Worm (Caenorhabditis elegans): ENCODE data around the gene fbxb-5.

fbxb-5 gene

DNA sequence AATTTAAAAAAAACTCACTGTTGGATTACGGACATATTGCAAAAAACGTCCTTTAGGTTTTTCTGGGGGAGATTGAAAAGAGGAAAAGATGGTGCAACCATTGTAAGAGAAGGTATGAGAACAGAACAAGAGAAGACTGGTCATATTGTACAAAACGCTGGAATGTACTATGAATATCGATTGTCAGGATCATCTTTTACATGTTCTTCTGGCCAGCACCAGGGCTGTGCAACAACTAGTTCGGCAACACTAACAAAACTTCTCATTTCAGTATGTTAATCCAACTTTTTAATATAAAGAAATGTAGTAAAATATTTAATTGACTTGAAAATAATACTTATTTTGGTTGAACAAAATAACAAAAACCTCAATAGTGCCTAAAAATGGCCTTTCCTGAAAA is 18.9 kb downstream of the fbxb-5 start, which contains the start of gene fbxb-47:
fbxb-47 (minus strand) TSS at position 101 of the 400 bp plus-strand sequence.
- TF ChIP-seq dmd-4 (tag; optimal IDR thresholded peaks at IDR 0.05; ENCODE audit: borderline replicate concordance) (no peak), elt-4 (tag; optimal IDR thresholded peaks at IDR 0.05) (no peak), tbx-7 (tag; optimal IDR thresholded peaks at IDR 0.05) (no peak), ceh-24 (tag; optimal IDR thresholded peaks at IDR 0.05) (no peak), nfya-1 (tag; optimal IDR thresholded peaks at IDR 0.05) (no peak), ref-2 (tag; optimal IDR thresholded peaks at IDR 0.05) (no peak), ceh-30 (tag; optimal IDR thresholded peaks at IDR 0.05) (no peak), unc-55 (GFP tag; optimal IDR thresholded peaks at IDR 0.05) (no peak), rnt-1 (tag; optimal IDR thresholded peaks at IDR 0.05) (no peak)

DNA sequence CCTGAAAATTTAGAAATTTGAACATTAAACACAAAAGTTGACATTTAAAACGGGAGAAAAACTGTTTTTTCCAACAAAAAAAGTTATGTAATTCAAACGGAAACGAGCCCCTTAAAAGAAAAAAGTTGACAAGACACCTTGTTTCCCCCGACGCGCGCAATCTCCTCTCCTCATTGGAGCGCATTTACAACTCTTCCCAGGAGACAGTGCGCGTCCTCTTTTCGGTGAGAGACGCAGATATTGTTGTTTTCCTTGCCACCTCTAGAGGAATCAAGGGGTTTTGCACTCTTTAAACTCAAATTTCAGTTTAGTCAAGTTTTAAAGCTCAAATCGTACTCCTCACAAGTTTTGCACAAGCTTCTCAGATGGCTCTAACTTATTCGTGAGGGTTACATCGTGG is 26.4 kb downstream of the fbxb-5 start, which contains the start of gene F58E1.13:
F58E1.13 (minus strand) TSS at position 12 of the 400 bp plus-strand sequence.
- no peak for TF ChIP-seq nhr-232 (tag; optimal IDR thresholded peaks at IDR 0.05)
- no peak for TF ChIP-seq pag-3 (tag; optimal IDR thresholded peaks at IDR 0.05; ENCODE audit: borderline replicate concordance)
- TF ChIP-seq fkh-10 (GFP tag; optimal IDR thresholded peaks at IDR 0.05) = no peak
- TF ChIP-seq hlh-15 (tag; optimal IDR thresholded peaks at IDR 0.05) = no peak
- no peak for TF ChIP-seq ceh-19 (GFP tag; optimal IDR thresholded peaks at IDR 0.05)
- TF ChIP-seq lin-11 (tag; optimal IDR thresholded peaks at IDR 0.05) = no peak
- no peak for TF ChIP-seq hlh-13 (GFP tag; optimal IDR thresholded peaks at IDR 0.05)
- TF ChIP-seq eyg-1 (tag; optimal IDR thresholded peaks at IDR 0.05) = no peak
- TF ChIP-seq lim-6 (tag; optimal IDR thresholded peaks at IDR 0.05) = no peak
- no peak for TF ChIP-seq gmeb-2 (tag; optimal IDR thresholded peaks at IDR 0.05)
- no peak for TF ChIP-seq fkh-6 (tag; optimal IDR thresholded peaks at IDR 0.05)

DNA sequence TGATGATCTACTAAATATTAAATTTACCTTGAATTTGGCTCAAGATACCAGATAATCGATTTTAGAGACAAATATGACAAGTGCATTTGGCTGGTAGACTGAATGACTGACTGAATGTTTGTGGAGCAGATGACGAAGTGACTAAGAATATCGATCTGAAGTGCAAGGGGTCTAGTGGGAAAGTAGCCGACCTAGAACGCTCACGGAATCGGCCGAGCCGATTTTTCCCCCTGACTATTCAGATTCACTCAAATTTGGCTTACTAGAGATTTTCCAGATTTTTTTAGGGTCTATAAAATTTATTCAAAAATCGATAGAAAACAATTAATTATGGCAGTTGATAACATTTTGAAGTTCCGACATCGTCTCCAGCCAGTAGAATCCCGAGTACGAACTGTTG is 27.8 kb downstream of the fbxb-5 start, which contains the start of gene fbxc-26:
fbxc-26 (minus strand) TSS at position 101 of the 400 bp plus-strand sequence.
- TF ChIP-seq madf-2 (tag; optimal IDR thresholded peaks at IDR 0.05) = no peak
- no peak for TF ChIP-seq ceh-19 (GFP tag; optimal IDR thresholded peaks at IDR 0.05)
- no peak for TF ChIP-seq lin-11 (tag; optimal IDR thresholded peaks at IDR 0.05)
- TF ChIP-seq hlh-8 (tag; optimal IDR thresholded peaks at IDR 0.05) = no peak
- no peak for TF ChIP-seq ztf-16 (tag; optimal IDR thresholded peaks at IDR 0.05)
- TF ChIP-seq pag-3 (tag; optimal IDR thresholded peaks at IDR 0.05; ENCODE audit: borderline replicate concordance) = no peak
- no peak for TF ChIP-seq fkh-6 (tag; optimal IDR thresholded peaks at IDR 0.05)
- TF ChIP-seq hlh-15 (tag; optimal IDR thresholded peaks at IDR 0.05) = no peak
- no peak for TF ChIP-seq npax-4 (tag; optimal IDR thresholded peaks at IDR 0.05)
- TF ChIP-seq ceh-2 (tag; optimal IDR thresholded peaks at IDR 0.05) = no peak
- no peak for TF ChIP-seq K02D7.2 (tag; optimal IDR thresholded peaks at IDR 0.05)
- no peak for TF ChIP-seq che-1 (tag; optimal IDR thresholded peaks at IDR 0.05)
- no peak for TF ChIP-seq tbx-2 (tag; optimal IDR thresholded peaks at IDR 0.05)
- TF ChIP-seq ama-1 (optimal IDR thresholded peaks at IDR 0.05) = no peak
- TF ChIP-seq C38D4.7 (GFP tag; optimal IDR thresholded peaks at IDR 0.05) = no peak
- no peak for TF ChIP-seq F13H6.1 (tag; optimal IDR thresholded peaks at IDR 0.05)
- no peak for TF ChIP-seq gmeb-2 (tag; optimal IDR thresholded peaks at IDR 0.05)

DNA sequence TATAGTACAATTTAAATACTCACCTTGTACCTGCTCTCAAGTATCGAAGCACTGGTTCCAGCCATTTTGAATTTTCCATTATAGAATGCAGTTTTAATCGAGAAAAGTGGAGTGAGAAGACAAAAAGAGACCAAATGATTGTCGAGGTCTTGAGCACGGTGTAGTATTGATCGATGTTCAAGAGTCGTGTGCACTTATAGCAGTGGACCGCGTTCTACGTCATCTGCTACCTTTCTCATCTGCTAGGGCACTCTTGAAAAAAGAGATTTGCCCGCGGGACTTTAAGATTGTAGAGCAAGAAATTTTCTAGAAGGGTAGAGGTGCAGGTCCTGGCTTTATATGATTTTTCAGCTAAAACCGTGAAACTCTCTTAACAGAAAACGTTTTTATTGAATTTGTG is 29.5 kb downstream of the fbxb-5 start, which contains the start of gene fbxc-21:
fbxc-21 (minus strand) TSS at position 101 of the 400 bp plus-strand sequence.
- no peak for TF ChIP-seq mec-3 (tag; optimal IDR thresholded peaks at IDR 0.05; ENCODE audit: borderline replicate concordance)
- no peak for TF ChIP-seq tbx-7 (tag; optimal IDR thresholded peaks at IDR 0.05)
- TF ChIP-seq elt-2 (tag; optimal IDR thresholded peaks at IDR 0.05) = no peak
- no peak for TF ChIP-seq ceh-2 (tag; optimal IDR thresholded peaks at IDR 0.05)
- no peak for TF ChIP-seq dmd-4 (tag; optimal IDR thresholded peaks at IDR 0.05; ENCODE audit: borderline replicate concordance)
- TF ChIP-seq fkh-6 (tag; optimal IDR thresholded peaks at IDR 0.05) = no peak
- no peak for TF ChIP-seq fax-1 (tag; optimal IDR thresholded peaks at IDR 0.05)
- TF ChIP-seq fkh-10 (GFP tag; optimal IDR thresholded peaks at IDR 0.05) = no peak
- TF ChIP-seq hlh-30 (tag; optimal IDR thresholded peaks at IDR 0.05; ENCODE audit: insufficient read depth) = no peak
- no peak for TF ChIP-seq C38D4.7 (GFP tag; optimal IDR thresholded peaks at IDR 0.05)
- TF ChIP-seq npax-4 (tag; optimal IDR thresholded peaks at IDR 0.05) = no peak
- no peak for TF ChIP-seq elt-4 (tag; optimal IDR thresholded peaks at IDR 0.05)
- TF ChIP-seq K09A11.1 (tag; optimal IDR thresholded peaks at IDR 0.05; ENCODE audit: insufficient read depth) = no peak
